ENCODE assay signal across 1 fruit fly cellular context in genomic region chr3R:13428341-13429040, dm6.
TF ChIP-seq lines count a peak whose summit lies in the region.

No protein-coding gene starts in this region.

TF ChIP-seq in whole organism, embryonic, 481 proteins besides CTCF, POLR2A, EP300 and RAD21 (continued from another document and continues in another):
- TF ChIP-seq chm (GFP tag; IDR thresholded peaks at IDR 0.05; lab: Robert Waterston, UW) (no peak), Hmr (GFP tag; optimal IDR thresholded peaks at IDR 0.05; lab: Kevin White, UChicago) (peak; percentile 28), tna (GFP tag; IDR thresholded peaks at IDR 0.05; lab: Robert Waterston, UW; ENCODE audit: partially characterized antibody) (no peak), zfh2 (GFP tag; optimal IDR thresholded peaks at IDR 0.05; lab: Kevin White, UChicago) (peak; percentile 23), nerfin-2 (GFP tag; IDR thresholded peaks at IDR 0.05; lab: Robert Waterston, UW; ENCODE audit: partially characterized antibody) (no peak), rib (GFP tag; IDR thresholded peaks at IDR 0.05; lab: Robert Waterston, UW) (no peak), CG42726 (GFP tag; IDR thresholded peaks at IDR 0.05; lab: Robert Waterston, UW; ENCODE audit: partially characterized antibody) (no peak), CG10147 (GFP tag; optimal IDR thresholded peaks at IDR 0.05; lab: Kevin White, UChicago) (peak; percentile 37), CG18011 (GFP tag; optimal IDR thresholded peaks at IDR 0.05; lab: Kevin White, UChicago) (peak; percentile 11), Mrtf (GFP tag; IDR thresholded peaks at IDR 0.05; lab: Robert Waterston, UW) (peak; percentile 59; the same call in 1 of the 3 replicates), CG3065 (GFP tag; optimal IDR thresholded peaks at IDR 0.05; lab: Kevin White, UChicago) (no peak), Xrp1 (GFP tag; IDR thresholded peaks at IDR 0.05; lab: Robert Waterston, UW) (peak; percentile 83), gro (GFP tag; optimal IDR thresholded peaks at IDR 0.05; lab: Kevin White, UChicago) (no peak), sd (tag; optimal IDR thresholded peaks at IDR 0.05; lab: Kevin White, UChicago) (peak; percentile 47), jigr1 (GFP tag; IDR thresholded peaks at IDR 0.05; lab: Robert Waterston, UW) (no peak), CG30431 (GFP tag; optimal IDR thresholded peaks at IDR 0.05; lab: Kevin White, UChicago) (peak; percentile 30), her (GFP tag; optimal IDR thresholded peaks at IDR 0.05; lab: Kevin White, UChicago) (no peak), caup (GFP tag; optimal IDR thresholded peaks at IDR 0.05; lab: Kevin White, UChicago; ENCODE audit: severe bottlenecking) (peak; percentile 6), Oli (tag; optimal IDR thresholded peaks at IDR 0.05; lab: Kevin White, UChicago) (peak; percentile 75), CG18599 (GFP tag; optimal IDR thresholded peaks at IDR 0.05; lab: Kevin White, UChicago) (peak; percentile 62), Aef1 (GFP tag; IDR thresholded peaks at IDR 0.05; lab: Robert Waterston, UW) (peak; percentile 68), Doc2 (GFP tag; IDR thresholded peaks at IDR 0.05; lab: Robert Waterston, UW) (no peak), TFAM (GFP tag; optimal IDR thresholded peaks at IDR 0.05; lab: Kevin White, UChicago) (peak; percentile 29), CG10267 (tag; optimal IDR thresholded peaks at IDR 0.05; lab: Kevin White, UChicago) (peak; percentile 69), NC2α (GFP tag; optimal IDR thresholded peaks at IDR 0.05; lab: Kevin White, UChicago) (no peak), CG12942 (GFP tag; optimal IDR thresholded peaks at IDR 0.05; lab: Kevin White, UChicago) (peak; percentile 12), Hand (GFP tag; optimal IDR thresholded peaks at IDR 0.05; lab: Kevin White, UChicago) (no peak), pan (optimal IDR thresholded peaks at IDR 0.05; lab: Kevin White, UChicago) (no peak), pan (GFP tag; optimal IDR thresholded peaks at IDR 0.05 in 1 of 2, IDR thresholded peaks at IDR 0.05 in 1 of 2) (peak in 1 of 2 experiments; percentile 79), br (optimal IDR thresholded peaks at IDR 0.05; lab: Kevin White, UChicago) (no peak), pho (GFP tag; optimal IDR thresholded peaks at IDR 0.05; lab: Kevin White, UChicago) (peak; percentile 51), ERR (GFP tag; optimal IDR thresholded peaks at IDR 0.05; lab: Kevin White, UChicago) (no peak), CrebB (tag; optimal IDR thresholded peaks at IDR 0.05; lab: Kevin White, UChicago) (no peak), CG5245 (GFP tag; optimal IDR thresholded peaks at IDR 0.05; lab: Kevin White, UChicago) (peak; percentile 61), Abd-B (GFP tag; optimal IDR thresholded peaks at IDR 0.05; lab: Kevin White, UChicago) (peak; percentile 52), Pdp1 (GFP tag; optimal IDR thresholded peaks at IDR 0.05; lab: Kevin White, UChicago) (peak; percentile 43 to 47), Nf-YB (GFP tag; optimal IDR thresholded peaks at IDR 0.05; lab: Kevin White, UChicago) (peak; percentile 29), Lhr (GFP tag; optimal IDR thresholded peaks at IDR 0.05; lab: Kevin White, UChicago) (peak; percentile 5), toy (GFP tag; IDR thresholded peaks at IDR 0.05; lab: Robert Waterston, UW) (no peak), ro (GFP tag; IDR thresholded peaks at IDR 0.05; lab: Robert Waterston, UW) (peak; percentile 44; the same call in 1 of the 2 replicates), sima (GFP tag; optimal IDR thresholded peaks at IDR 0.05; lab: Kevin White, UChicago) (no peak), gcm (GFP tag; optimal IDR thresholded peaks at IDR 0.05; lab: Kevin White, UChicago) (peak; percentile 53), CG14667 (GFP tag; IDR thresholded peaks at IDR 0.05; lab: Robert Waterston, UW) (no peak; the same call in 1 of the 2 replicates), CG33557 (GFP tag; optimal IDR thresholded peaks at IDR 0.05; lab: Kevin White, UChicago) (peak; percentile 45), CG13424 (tag; optimal IDR thresholded peaks at IDR 0.05; lab: Kevin White, UChicago) (peak; percentile 71), wdn (GFP tag; IDR thresholded peaks at IDR 0.05; lab: Robert Waterston, UW) (no peak), CG13775 (GFP tag; optimal IDR thresholded peaks at IDR 0.05; lab: Kevin White, UChicago) (peak; percentile 42), ci (GFP tag; IDR thresholded peaks at IDR 0.05; lab: Robert Waterston, UW) (peak; percentile 90), dan (GFP tag; IDR thresholded peaks at IDR 0.05; lab: Robert Waterston, UW) (no peak), chinmo (GFP tag; IDR thresholded peaks at IDR 0.05; lab: Robert Waterston, UW; ENCODE audit: partially characterized antibody) (no peak), ase (GFP tag; IDR thresholded peaks at IDR 0.05; lab: Robert Waterston, UW) (0 out of 3 replicates have a peak, but pooled peaks have one; percentile 51), CG12769 (tag; optimal IDR thresholded peaks at IDR 0.05; lab: Kevin White, UChicago) (peak; percentile 55), CG7556 (GFP tag; optimal IDR thresholded peaks at IDR 0.05; lab: Kevin White, UChicago) (peak; percentile 66), inv (GFP tag; IDR thresholded peaks at IDR 0.05; lab: Robert Waterston, UW; ENCODE audit: partially characterized antibody) (no peak), peb (GFP tag; IDR thresholded peaks at IDR 0.05; lab: Robert Waterston, UW) (no peak), CG9932 (GFP tag; IDR thresholded peaks at IDR 0.05; lab: Robert Waterston, UW) (peak; percentile 53), jing (GFP tag; optimal IDR thresholded peaks at IDR 0.05; lab: Kevin White, UChicago) (peak; percentile 33), corto (GFP tag; optimal IDR thresholded peaks at IDR 0.05; lab: Kevin White, UChicago) (no peak), CG18764 (GFP tag; optimal IDR thresholded peaks at IDR 0.05; lab: Kevin White, UChicago) (peak; percentile 25), onecut (GFP tag; IDR thresholded peaks at IDR 0.05; lab: Robert Waterston, UW) (peak; percentile 41), slp2 (GFP tag; optimal IDR thresholded peaks at IDR 0.05; lab: Kevin White, UChicago) (peak; percentile 36), CG6272 (GFP tag; IDR thresholded peaks at IDR 0.05; lab: Robert Waterston, UW) (no peak), wek (GFP tag; optimal IDR thresholded peaks at IDR 0.05; lab: Kevin White, UChicago) (peak; percentile 4), CG17328 (GFP tag; IDR thresholded peaks at IDR 0.05; lab: Robert Waterston, UW) (peak; percentile 71), cg (GFP tag; optimal IDR thresholded peaks at IDR 0.05; lab: Kevin White, UChicago) (no peak), BtbVII (GFP tag; optimal IDR thresholded peaks at IDR 0.05; lab: Kevin White, UChicago) (peak; percentile 50), Ssrp (tag; optimal IDR thresholded peaks at IDR 0.05; lab: Kevin White, UChicago) (peak; percentile 63), grau (tag; optimal IDR thresholded peaks at IDR 0.05; lab: Kevin White, UChicago) (peak; percentile 98), ap (GFP tag; IDR thresholded peaks at IDR 0.05; lab: Robert Waterston, UW) (peak; percentile 62), trh (GFP tag; optimal IDR thresholded peaks at IDR 0.05; lab: Kevin White, UChicago) (peak; percentile 21), al (GFP tag; IDR thresholded peaks at IDR 0.05; lab: Robert Waterston, UW) (no peak), CG10209 (GFP tag; optimal IDR thresholded peaks at IDR 0.05; lab: Kevin White, UChicago) (peak; percentile 51), pb (GFP tag; optimal IDR thresholded peaks at IDR 0.05; lab: Kevin White, UChicago) (no peak), Asciz (GFP tag; optimal IDR thresholded peaks at IDR 0.05; lab: Kevin White, UChicago) (peak; percentile 57), CG13123 (GFP tag; optimal IDR thresholded peaks at IDR 0.05; lab: Kevin White, UChicago) (peak; percentile 34), z (GFP tag; IDR thresholded peaks at IDR 0.05; lab: Robert Waterston, UW) (no peak), hb (GFP tag; IDR thresholded peaks at IDR 0.05; lab: Robert Waterston, UW; ENCODE audit: partially characterized antibody) (no peak), Usf (GFP tag; optimal IDR thresholded peaks at IDR 0.05; lab: Kevin White, UChicago) (no peak), CG10274 (GFP tag; optimal IDR thresholded peaks at IDR 0.05; lab: Kevin White, UChicago) (no peak), CG4820 (GFP tag; optimal IDR thresholded peaks at IDR 0.05; lab: Kevin White, UChicago) (peak; percentile 63), Sox100B (GFP tag; optimal IDR thresholded peaks at IDR 0.05; lab: Kevin White, UChicago) (peak; percentile 46), pnt (GFP tag; optimal IDR thresholded peaks at IDR 0.05; lab: Kevin White, UChicago) (peak; percentile 42), mirr (GFP tag; optimal IDR thresholded peaks at IDR 0.05; lab: Kevin White, UChicago) (no peak), CG1024 (GFP tag; IDR thresholded peaks at IDR 0.05; lab: Robert Waterston, UW) (peak; percentile 27; the same call in 1 of the 2 replicates), Lpt (GFP tag; optimal IDR thresholded peaks at IDR 0.05; lab: Kevin White, UChicago) (no peak), Poxn (GFP tag; IDR thresholded peaks at IDR 0.05; lab: Robert Waterston, UW) (no peak), CoRest (tag; optimal IDR thresholded peaks at IDR 0.05; lab: Kevin White, UChicago) (peak; percentile 66), CG17186 (GFP tag; optimal IDR thresholded peaks at IDR 0.05; lab: Kevin White, UChicago) (no peak), Bteb2 (GFP tag; optimal IDR thresholded peaks at IDR 0.05; lab: Kevin White, UChicago) (peak; percentile 46), CG7839 (tag; optimal IDR thresholded peaks at IDR 0.05; lab: Kevin White, UChicago) (peak; percentile 80), fd102C (GFP tag; optimal IDR thresholded peaks at IDR 0.05; lab: Kevin White, UChicago) (peak; percentile 17), vfl (GFP tag; optimal IDR thresholded peaks at IDR 0.05; lab: Kevin White, UChicago) (no peak), CG11247 (GFP tag; IDR thresholded peaks at IDR 0.05; lab: Robert Waterston, UW) (peak; percentile 48; the same call in 1 of the 2 replicates), dysf (GFP tag; IDR thresholded peaks at IDR 0.05; lab: Robert Waterston, UW) (peak; percentile 71), CG10959 (GFP tag; IDR thresholded peaks at IDR 0.05; lab: Robert Waterston, UW) (peak; percentile 69; the same call in 1 of the 2 replicates), Sry-β (GFP tag; optimal IDR thresholded peaks at IDR 0.05; lab: Kevin White, UChicago) (no peak), gcm2 (GFP tag; optimal IDR thresholded peaks at IDR 0.05; lab: Kevin White, UChicago) (peak; percentile 28), Bdp1 (GFP tag; optimal IDR thresholded peaks at IDR 0.05; lab: Kevin White, UChicago) (peak; percentile 26), D19B (GFP tag; optimal IDR thresholded peaks at IDR 0.05; lab: Kevin White, UChicago) (no peak), MTF-1 (GFP tag; optimal IDR thresholded peaks at IDR 0.05; lab: Kevin White, UChicago; ENCODE audit: borderline replicate concordance) (peak; percentile 57), ems (GFP tag; optimal IDR thresholded peaks at IDR 0.05; lab: Kevin White, UChicago) (peak; percentile 34), Doc3 (GFP tag; IDR thresholded peaks at IDR 0.05; lab: Robert Waterston, UW; ENCODE audit: partially characterized antibody) (no peak), CG8290 (GFP tag; optimal IDR thresholded peaks at IDR 0.05; lab: Kevin White, UChicago) (peak; percentile 7), CG8290 (tag; optimal IDR thresholded peaks at IDR 0.05; lab: Kevin White, UChicago) (peak in 1 of 2 experiments; percentile 33), gem (tag; optimal IDR thresholded peaks at IDR 0.05; lab: Kevin White, UChicago) (peak; percentile 83), tup (GFP tag; optimal IDR thresholded peaks at IDR 0.05; lab: Kevin White, UChicago) (peak; percentile 23), NfI (GFP tag; optimal IDR thresholded peaks at IDR 0.05; lab: Kevin White, UChicago) (peak; percentile 69), Sry-δ (GFP tag; optimal IDR thresholded peaks at IDR 0.05; lab: Kevin White, UChicago) (peak; percentile 19), vvl (GFP tag; IDR thresholded peaks at IDR 0.05; lab: Robert Waterston, UW) (peak; percentile 84), CG12219 (GFP tag; optimal IDR thresholded peaks at IDR 0.05; lab: Kevin White, UChicago) (peak; percentile 65), Mes4 (GFP tag; optimal IDR thresholded peaks at IDR 0.05; lab: Kevin White, UChicago) (peak; percentile 64), Kr (GFP tag; optimal IDR thresholded peaks at IDR 0.05; lab: Kevin White, UChicago) (no peak), odd (GFP tag; optimal IDR thresholded peaks at IDR 0.05; lab: Kevin White, UChicago) (peak; percentile 56), twi (tag; optimal IDR thresholded peaks at IDR 0.05; lab: Kevin White, UChicago) (peak; percentile 90), wor (GFP tag; IDR thresholded peaks at IDR 0.05; lab: Robert Waterston, UW) (0 out of 2 replicates have a peak, but pooled peaks have one; percentile 28), Spps (tag; optimal IDR thresholded peaks at IDR 0.05; lab: Kevin White, UChicago) (peak; percentile 43), NK7.1 (GFP tag; optimal IDR thresholded peaks at IDR 0.05; lab: Kevin White, UChicago) (no peak), h (optimal IDR thresholded peaks at IDR 0.05; lab: Kevin White, UChicago) (no peak), nau (GFP tag; optimal IDR thresholded peaks at IDR 0.05; lab: Kevin White, UChicago) (peak; percentile 67), nom (GFP tag; optimal IDR thresholded peaks at IDR 0.05; lab: Kevin White, UChicago) (peak; percentile 34), CG11560 (tag; IDR thresholded peaks at IDR 0.05; lab: Robert Waterston, UW) (no peak), CG15514 (GFP tag; optimal IDR thresholded peaks at IDR 0.05; lab: Kevin White, UChicago) (peak; percentile 19), CG31365 (tag; optimal IDR thresholded peaks at IDR 0.05; lab: Kevin White, UChicago) (peak; percentile 6), Awh (GFP tag; IDR thresholded peaks at IDR 0.05; lab: Robert Waterston, UW) (0 out of 2 replicates have a peak, but pooled peaks have one; percentile 33), mam (GFP tag; optimal IDR thresholded peaks at IDR 0.05; lab: Kevin White, UChicago) (peak; percentile 42), dmrt99B (tag; optimal IDR thresholded peaks at IDR 0.05; lab: Kevin White, UChicago) (peak; percentile 80), crol (GFP tag; IDR thresholded peaks at IDR 0.05; lab: Robert Waterston, UW) (no peak; the same call in 1 of the 2 replicates), CG17612 (GFP tag; IDR thresholded peaks at IDR 0.05; lab: Robert Waterston, UW) (0 out of 2 replicates have a peak, but pooled peaks have one; percentile 16), CG16779 (GFP tag; IDR thresholded peaks at IDR 0.05; lab: Robert Waterston, UW) (no peak), CG3995 (GFP tag; optimal IDR thresholded peaks at IDR 0.05; lab: Kevin White, UChicago) (no peak), ranshi (GFP tag; IDR thresholded peaks at IDR 0.05; lab: Robert Waterston, UW) (peak; percentile 64; the same call in 1 of the 2 replicates)
